Worm (Caenorhabditis elegans) whole organism, late embryonic: ENCODE results near the gene ctg-2.

ENCODE experiments used
- C08G9.2 ChIP-seq: sonication (generic microtip); optimal IDR thresholded peaks from 2 replicates; lab custom pipeline; 2016; ENCODE audit warnings: mild to moderate bottlenecking, missing genetic modification characterization, moderate library complexity, missing compliant biosample characterization
- F13H6.1 ChIP-seq: sonication (generic microtip); optimal IDR thresholded peaks from 2 replicates; lab custom pipeline; 2016; ENCODE audit warnings: missing genetic modification characterization, missing compliant biosample characterization
- T23F11.4 ChIP-seq: fragments of 200-800 bp; sonication (Bioruptor generic); optimal IDR thresholded peaks from 2 replicates; lab custom pipeline; 2018; ENCODE audit warnings: mild to moderate bottlenecking, missing genetic modification characterization, missing compliant biosample characterization
- ahr-1 ChIP-seq: sonication (generic microtip); optimal IDR thresholded peaks from 2 replicates; lab custom pipeline; 2016; ENCODE audit warnings: missing genetic modification characterization, missing compliant biosample characterization
- ceh-18 ChIP-seq: sonication (generic microtip); optimal IDR thresholded peaks from 2 replicates; lab custom pipeline; 2016; ENCODE audit warnings: missing genetic modification characterization, missing compliant biosample characterization
- ceh-19 ChIP-seq: fragments of 200-800 bp; sonication (Bioruptor generic); optimal IDR thresholded peaks from 2 replicates; lab custom pipeline; 2018; ENCODE audit warnings: mild to moderate bottlenecking, missing genetic modification characterization, missing compliant biosample characterization
- ceh-2 ChIP-seq: sonication (generic microtip); optimal IDR thresholded peaks from 2 replicates; lab custom pipeline; 2016; ENCODE audit warnings: missing genotype, missing genetic modification characterization, missing compliant biosample characterization
- ceh-22 ChIP-seq: sonication (generic microtip); optimal IDR thresholded peaks from 2 replicates; lab custom pipeline; 2017; ENCODE audit warnings: missing biosample characterization, missing genetic modification characterization
- ceh-24 ChIP-seq: sonication (generic microtip); optimal IDR thresholded peaks from 2 replicates; lab custom pipeline; 2016; ENCODE audit warnings: mild to moderate bottlenecking, missing genetic modification characterization, missing compliant biosample characterization
- ceh-30 ChIP-seq: fragments of 150-350 bp; optimal IDR thresholded peaks from 2 replicates; lab custom pipeline; 2014; ENCODE audit warnings: missing biosample characterization, missing genetic modification characterization
- ceh-31 ChIP-seq: sonication (generic microtip); optimal IDR thresholded peaks from 2 replicates; lab custom pipeline; 2016; ENCODE audit warnings: missing genetic modification characterization, missing compliant biosample characterization
- ceh-34 ChIP-seq: sonication (generic microtip); optimal IDR thresholded peaks from 2 replicates; lab custom pipeline; 2016; ENCODE audit warnings: mild to moderate bottlenecking, missing genetic modification characterization, missing compliant biosample characterization
- ceh-48 ChIP-seq: sonication (generic microtip); optimal IDR thresholded peaks from 2 replicates; lab custom pipeline; 2016; ENCODE audit warnings: missing genetic modification characterization, inconsistent platforms, missing compliant biosample characterization
- che-1 ChIP-seq: sonication (generic microtip); optimal IDR thresholded peaks from 2 replicates; lab custom pipeline; 2016; ENCODE audit warnings: mild to moderate bottlenecking, missing genetic modification characterization, missing compliant biosample characterization
- dve-1 ChIP-seq: sonication (generic microtip); optimal IDR thresholded peaks from 2 replicates; lab custom pipeline; 2017; ENCODE audit warnings: antibody characterized with exemption, mild to moderate bottlenecking, missing genetic modification characterization, missing compliant biosample characterization
- ets-4 ChIP-seq: sonication (generic microtip); optimal IDR thresholded peaks from 2 replicates; lab custom pipeline; 2016; ENCODE audit warnings: missing genetic modification characterization, missing compliant biosample characterization
- eyg-1 ChIP-seq: sonication (generic microtip); optimal IDR thresholded peaks from 2 replicates; lab custom pipeline; 2016; ENCODE audit warnings: missing genotype, missing genetic modification characterization, missing compliant biosample characterization
- fax-1 ChIP-seq: sonication (generic microtip); optimal IDR thresholded peaks from 2 replicates; lab custom pipeline; 2016; ENCODE audit warnings: missing genotype, missing genetic modification characterization, missing compliant biosample characterization
- fkh-10 ChIP-seq: fragments of 150-350 bp; optimal IDR thresholded peaks from 2 replicates; lab custom pipeline; 2014; ENCODE audit warnings: missing biosample characterization, missing genetic modification reagents, missing genetic modification characterization
- fkh-6 ChIP-seq: sonication (generic microtip); optimal IDR thresholded peaks from 2 replicates; lab custom pipeline; 2016; ENCODE audit warnings: missing genetic modification characterization, missing compliant biosample characterization
- hlh-13 ChIP-seq: fragments of 200-800 bp; sonication (Bioruptor generic); optimal IDR thresholded peaks from 2 replicates; lab custom pipeline; 2018; ENCODE audit warnings: mild to moderate bottlenecking, missing genetic modification characterization, missing compliant biosample characterization
- hlh-15 ChIP-seq: sonication (generic microtip); optimal IDR thresholded peaks from 2 replicates; lab custom pipeline; 2016; ENCODE audit warnings: missing genetic modification characterization, missing compliant biosample characterization
- hlh-6 ChIP-seq: sonication (generic microtip); optimal IDR thresholded peaks from 2 replicates; lab custom pipeline; 2016; ENCODE audit warnings: missing genotype, missing genetic modification characterization, missing compliant biosample characterization
- mec-3 ChIP-seq: sonication (generic microtip); optimal IDR thresholded peaks from 2 replicates; lab custom pipeline; 2016; ENCODE audit warnings: borderline replicate concordance, missing genetic modification characterization, missing compliant biosample characterization
- nhr-11 ChIP-seq: fragments of 150-350 bp; optimal IDR thresholded peaks from 2 replicates; lab custom pipeline; 2014; ENCODE audit warnings: missing biosample characterization, missing genetic modification characterization
- nhr-232 ChIP-seq: sonication (generic microtip); optimal IDR thresholded peaks from 2 replicates; lab custom pipeline; 2016; ENCODE audit warnings: missing genetic modification characterization, missing compliant biosample characterization
- odd-2 ChIP-seq: sonication (generic microtip); optimal IDR thresholded peaks from 2 replicates; lab custom pipeline; 2017; ENCODE audit warnings: antibody characterized with exemption, mild to moderate bottlenecking, missing genetic modification characterization, missing compliant biosample characterization
- pax-1 ChIP-seq: fragments of 150-350 bp; optimal IDR thresholded peaks from 2 replicates; lab custom pipeline; 2014; ENCODE audit warnings: missing biosample characterization, missing genetic modification characterization
- pha-2 ChIP-seq: sonication (generic microtip); optimal IDR thresholded peaks from 2 replicates; lab custom pipeline; 2017; ENCODE audit warnings: mild to moderate bottlenecking, missing genetic modification characterization, missing compliant biosample characterization
- pros-1 ChIP-seq: fragments of 150-350 bp; optimal IDR thresholded peaks from 2 replicates; lab custom pipeline; 2014; ENCODE audit warnings: missing biosample characterization, missing genetic modification reagents, missing genetic modification characterization
- sox-4 ChIP-seq: sonication (generic microtip); optimal IDR thresholded peaks from 2 replicates; lab custom pipeline; 2017; ENCODE audit warnings: mild to moderate bottlenecking, missing genetic modification characterization, inconsistent platforms, missing compliant biosample characterization
- syd-9 ChIP-seq: sonication (generic microtip); optimal IDR thresholded peaks from 2 replicates; lab custom pipeline; 2016; ENCODE audit warnings: mild to moderate bottlenecking, missing genetic modification characterization, moderate library complexity, missing compliant biosample characterization
- tbx-7 ChIP-seq: sonication (generic microtip); optimal IDR thresholded peaks from 2 replicates; lab custom pipeline; 2016; ENCODE audit warnings: missing genotype, missing genetic modification characterization, missing compliant biosample characterization
- unc-3 ChIP-seq, 2 experiments: fragments of 200-800 bp in 1 of 2; sonication (Bioruptor generic) in 1 of 2; sonication (generic microtip) in 1 of 2; conservative IDR thresholded peaks in 1 of 2; optimal IDR thresholded peaks in 1 of 2; 2 replicates each; pipeline versions ENCODE4 v1.3.6 to Lab custom; 2016 to 2022; ENCODE audit warnings: missing compliant biosample characterization in 2 of 2, missing genetic modification characterization in 2 of 2, missing genetic modification reagents in 1 of 2
- unc-42 ChIP-seq: sonication (generic microtip); optimal IDR thresholded peaks from 2 replicates; lab custom pipeline; 2016; ENCODE audit warnings: missing genotype, missing genetic modification characterization, missing compliant biosample characterization
- unc-55 ChIP-seq: sonication (generic microtip); optimal IDR thresholded peaks from 2 replicates; lab custom pipeline; 2017; ENCODE audit warnings: missing biosample characterization, missing genetic modification reagents, missing genetic modification characterization
- unc-86 ChIP-seq: sonication (generic microtip); optimal IDR thresholded peaks from 2 replicates; lab custom pipeline; 2016; ENCODE audit warnings: missing genetic modification characterization, missing compliant biosample characterization
- zip-5 ChIP-seq: sonication (generic microtip); optimal IDR thresholded peaks from 2 replicates; lab custom pipeline; 2016; ENCODE audit warnings: missing genetic modification characterization, missing compliant biosample characterization
- ztf-16 ChIP-seq: sonication (generic microtip); optimal IDR thresholded peaks from 2 replicates; lab custom pipeline; 2017; ENCODE audit warnings: missing genetic modification characterization, missing compliant biosample characterization

The ctg-2 gene

DNA sequence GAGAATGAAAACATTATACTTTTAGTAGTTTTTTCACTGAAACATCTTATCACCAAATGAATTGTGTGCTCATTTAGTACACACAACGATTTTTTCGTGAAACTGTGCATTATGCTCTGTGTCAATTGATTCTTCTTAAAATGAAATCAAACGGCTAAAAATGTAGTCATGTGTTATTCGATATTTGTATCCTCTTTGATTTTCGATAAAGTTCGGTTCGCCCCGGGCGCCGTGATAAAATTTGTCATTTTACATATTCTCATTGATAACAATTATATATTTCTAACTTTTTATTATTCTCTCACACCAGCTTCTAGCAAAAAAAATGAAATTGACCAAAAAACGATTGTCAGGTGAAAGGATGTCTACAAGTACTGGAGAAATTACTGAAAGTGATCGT is at the start of gene ctg-2:
Gene ctg-2, plus strand, starts transcription at position 326 of the 400 bp plus-strand sequence.
- TF ChIP-seq ahr-1 (tag; lab: Kevin White, UChicago) (no peak), ceh-22 (no peak), tbx-7 (tag; lab: Kevin White, UChicago) (no peak), ztf-16 (tag; lab: Kevin White, UChicago) (no peak), hlh-15 (no peak), nhr-11 (no peak), ceh-34 (tag; lab: Kevin White, UChicago) (no peak), eyg-1 (tag; lab: Kevin White, UChicago) (no peak), ceh-30 (tag; lab: Kevin White, UChicago) (no peak), fkh-6 (tag; lab: Kevin White, UChicago) (no peak), unc-55 (no peak), hlh-13 (no peak), odd-2 (tag; lab: Kevin White, UChicago) (no peak), ceh-2 (tag; lab: Kevin White, UChicago) (no peak), unc-86 (tag; lab: Kevin White, UChicago) (no peak), unc-3 (GFP tag; conservative IDR thresholded peaks at IDR 0.05; lab: Robert Waterston, UW) (no peak), unc-3 (tag; optimal IDR thresholded peaks at IDR 0.05; lab: Kevin White, UChicago) (no peak), dve-1 (tag; lab: Kevin White, UChicago) (no peak)

DNA sequence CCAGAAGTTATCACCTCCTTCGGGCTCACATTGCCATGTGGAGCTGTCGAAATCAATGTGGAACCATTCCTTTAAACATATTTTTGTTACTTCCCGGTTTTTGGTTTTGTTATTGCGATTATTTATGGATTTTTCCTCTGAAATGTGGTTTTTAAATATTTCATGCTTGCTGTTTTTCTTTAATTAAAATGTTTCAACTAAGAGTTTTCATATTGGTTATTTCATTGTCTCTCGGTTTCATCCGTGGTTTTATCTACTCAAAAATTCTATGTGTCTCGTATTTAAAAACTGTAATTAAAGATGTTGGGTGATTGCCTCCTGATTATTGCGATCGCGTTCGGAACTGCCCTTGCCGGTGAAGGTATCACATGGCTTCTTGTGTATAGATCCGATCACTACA is 48.0 kb upstream of the ctg-2 start, which contains the start of gene F22B5.10:
Gene F22B5.10, plus strand, starts transcription at position 301 of the 400 bp plus-strand sequence.
- TF ChIP-seq ceh-48 = no peak

DNA sequence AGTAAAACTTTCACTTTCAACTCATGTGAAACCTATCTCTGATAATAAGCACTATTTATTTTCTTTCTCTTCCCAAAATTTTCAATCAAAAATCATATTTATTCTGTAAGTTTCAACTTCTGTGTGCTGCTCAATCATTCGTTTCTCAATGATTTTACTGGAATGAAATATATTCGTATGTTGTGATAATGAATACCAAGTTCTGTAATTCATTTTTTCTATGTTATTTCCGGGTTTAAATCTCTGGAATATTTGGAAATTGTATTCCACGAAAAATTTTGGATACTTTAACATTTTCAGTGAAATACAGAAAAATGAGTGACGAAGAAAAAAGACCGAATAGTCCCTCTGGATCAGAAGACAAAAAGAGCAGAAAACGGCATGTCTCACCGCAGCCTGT is 47.0 kb upstream of the ctg-2 start, which contains the start of gene M05D6.2:
Gene M05D6.2, plus strand, starts transcription at position 301 of the 400 bp plus-strand sequence.
- no peak for TF ChIP-seq ceh-19
- no peak for TF ChIP-seq ztf-16 (tag; lab: Kevin White, UChicago)
- TF ChIP-seq nhr-232 (tag; lab: Kevin White, UChicago) = no peak
- TF ChIP-seq unc-42 = no peak
- TF ChIP-seq C08G9.2 (tag; lab: Kevin White, UChicago) = no peak
- TF ChIP-seq T23F11.4 (GFP tag; lab: Kevin White, UChicago) = no peak
- TF ChIP-seq pha-2 (tag; lab: Kevin White, UChicago) = no peak
- TF ChIP-seq pros-1 (tag; lab: Kevin White, UChicago) = no peak
- TF ChIP-seq odd-2 (tag; lab: Kevin White, UChicago) = no peak
- no peak for TF ChIP-seq fax-1 (tag; lab: Kevin White, UChicago)
- TF ChIP-seq che-1 (tag; lab: Kevin White, UChicago) = no peak
- TF ChIP-seq ets-4 = no peak
- TF ChIP-seq ceh-18 = no peak
- no peak for TF ChIP-seq zip-5 (tag; lab: Kevin White, UChicago)
- no peak for TF ChIP-seq F13H6.1 (tag; lab: Kevin White, UChicago)

DNA sequence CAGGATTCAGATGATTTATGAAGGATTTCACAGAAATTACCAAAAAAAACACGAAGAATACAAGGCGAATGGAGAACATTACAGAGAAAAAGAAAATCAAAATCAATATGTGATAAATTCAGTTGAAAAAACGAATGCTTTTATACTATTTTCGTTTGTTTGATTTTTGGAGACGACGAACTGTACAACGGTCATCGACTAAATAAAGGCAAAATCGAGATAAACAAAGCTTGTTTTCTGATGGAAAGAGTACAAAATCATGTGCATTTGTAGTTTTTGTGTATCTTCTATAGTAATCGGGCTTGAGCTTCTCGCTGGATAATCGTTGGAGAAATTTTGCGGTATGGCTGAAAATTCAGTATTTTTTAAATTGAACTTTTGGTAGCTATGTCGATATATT is 43.7 kb upstream of the ctg-2 start, which contains the start of gene M05D6.8:
Gene M05D6.8, minus strand, starts transcription at position 101 of the 400 bp plus-strand sequence.
- TF ChIP-seq ets-4 (no peak), ceh-30 (tag; lab: Kevin White, UChicago) (no peak), ceh-31 (tag; lab: Kevin White, UChicago) (no peak), fax-1 (tag; lab: Kevin White, UChicago) (no peak), pax-1 (tag; lab: Kevin White, UChicago) (no peak), F13H6.1 (tag; lab: Kevin White, UChicago) (no peak), ztf-16 (tag; lab: Kevin White, UChicago) (no peak), hlh-6 (tag; lab: Kevin White, UChicago) (no peak), unc-3 (GFP tag; conservative IDR thresholded peaks at IDR 0.05; lab: Robert Waterston, UW) (no peak), unc-3 (tag; optimal IDR thresholded peaks at IDR 0.05; lab: Kevin White, UChicago) (no peak), fkh-10 (GFP tag; lab: Kevin White, UChicago) (no peak), mec-3 (no peak), syd-9 (no peak), unc-42 (no peak), ceh-24 (no peak), sox-4 (tag; lab: Kevin White, UChicago) (no peak)
